Worm (Caenorhabditis elegans): ENCODE results near the gene srg-40.

- TF ChIP-seq elt-3 (tag; optimal IDR thresholded peaks at IDR 0.05), result no peak
- TF ChIP-seq unc-62 (GFP tag; optimal IDR thresholded peaks at IDR 0.05), result no peak
- no peak for TF ChIP-seq elt-1 (tag; optimal IDR thresholded peaks at IDR 0.05; ENCODE audit: borderline replicate concordance, insufficient read depth)
- TF ChIP-seq ces-1 (GFP tag; optimal IDR thresholded peaks at IDR 0.05), result peak; percentile 19
- TF ChIP-seq nhr-237 (tag; optimal IDR thresholded peaks at IDR 0.05), result no peak
- no peak for TF ChIP-seq nhr-28 (tag; optimal IDR thresholded peaks at IDR 0.05)
- TF ChIP-seq unc-120 (tag; optimal IDR thresholded peaks at IDR 0.05; ENCODE audit: poor library complexity, severe bottlenecking), result no peak
- TF ChIP-seq ceh-43 (GFP tag; optimal IDR thresholded peaks at IDR 0.05), result no peak
- TF ChIP-seq tbx-8 (GFP tag; optimal IDR thresholded peaks at IDR 0.05), result no peak
- no peak for TF ChIP-seq sptf-1 (tag; optimal IDR thresholded peaks at IDR 0.05)
- no peak for TF ChIP-seq lin-13 (tag; optimal IDR thresholded peaks at IDR 0.05)
These were observed 45.2 kb upstream of the srg-40 start for ce11 chrV:11209452-11210188.
